Fruit fly (Drosophila melanogaster): Measurements from ENCODE around the gene Tim17a1.

dm6 chr3R:12384274-12384673 lies 19.8 kb upstream of the Tim17a1 start:
- TF ChIP-seq Hr4 (GFP tag; optimal IDR thresholded peaks at IDR 0.05) (no peak), esn (GFP tag; optimal IDR thresholded peaks at IDR 0.05) (no peak), spab (GFP tag; optimal IDR thresholded peaks at IDR 0.05) (no peak), Gug (GFP tag; IDR thresholded peaks at IDR 0.05) (no peak)

All from whole organism, prepupa.